Worm (Caenorhabditis elegans): ENCODE data around the gene ZK353.3.

- TF ChIP-seq him-1 (tag; optimal IDR thresholded peaks at IDR 0.05) (peak; percentile 41), W03F9.2 (tag; optimal IDR thresholded peaks at IDR 0.05) (no peak)
Observed at ce11 chrIII:8394374-8395302, 1.1 kb upstream of the ZK353.3 start, which contains the start of gene ZK353.10.
